Worm (Caenorhabditis elegans) whole organism, midembryonic: ENCODE data around the gene F36A4.1.

Experiments used
- ref-1 ChIP-seq: fragments of 200-800 bp; sonication (Bioruptor generic); conservative IDR thresholded peaks from 2 replicates; pipeline ENCODE4 v1.3.6; 2022; ENCODE audit warnings: missing genetic modification reagents, missing genetic modification characterization, missing compliant biosample characterization
- ztf-23 ChIP-seq: fragments of 200-800 bp; sonication (Bioruptor generic); IDR thresholded peaks from 2 replicates; pipeline ENCODE4 v1.3.6; 2022; ENCODE audit warnings: missing genetic modification reagents, missing genetic modification characterization, missing compliant biosample characterization
- ztf-29 ChIP-seq: fragments of 200-800 bp; sonication (Bioruptor generic); IDR thresholded peaks from 2 replicates; pipeline ENCODE4 v1.3.6; 2022; ENCODE audit warnings: missing genetic modification reagents, missing genetic modification characterization, missing compliant biosample characterization

- TF ChIP-seq ztf-23 (GFP tag; lab: Robert Waterston, UW) (no peak), ref-1 (GFP tag; lab: Robert Waterston, UW) (no peak), ztf-29 (GFP tag; lab: Robert Waterston, UW) (no peak)
These were observed 12.7 kb downstream of the F36A4.1 start for ce11 chrIV:4284989-4285388.
